Worm (Caenorhabditis elegans) whole organism, L4 larva: ENCODE measurements around the gene ttx-3.

Experiments used
- F26F4.8 ChIP-seq: fragments of 200-800 bp; sonication (Bioruptor generic); conservative IDR thresholded peaks from 2 replicates; pipeline ENCODE4 v1.3.6; 2022; ENCODE audit warnings: missing genetic modification characterization, missing compliant biosample characterization
- T26A8.4 ChIP-seq: fragments of 200-800 bp; sonication (Bioruptor generic); IDR thresholded peaks from 2 replicates; pipeline ENCODE4 v1.3.6; 2022; ENCODE audit warnings: missing genetic modification characterization, missing compliant biosample characterization
- Y105C5A.15 ChIP-seq: fragments of 200-800 bp; sonication (Bioruptor generic); IDR thresholded peaks from 2 replicates; pipeline ENCODE4 v1.3.6; 2022; ENCODE audit warnings: missing genetic modification characterization, missing compliant biosample characterization
- Y75B8A.6 ChIP-seq: fragments of 200-800 bp; sonication (Bioruptor generic); IDR thresholded peaks from 2 replicates; pipeline ENCODE4 v1.3.6; 2022; ENCODE audit warnings: missing genetic modification reagents, missing genetic modification characterization, missing compliant biosample characterization
- ZK546.5 ChIP-seq, 2 experiments: sonication (generic microtip); optimal IDR thresholded peaks; 2 replicates each; lab custom pipeline; 2017; ENCODE audit warnings: missing biosample characterization in 2 of 2, missing genetic modification characterization in 2 of 2
- arid-1 ChIP-seq: fragments of 200-800 bp; sonication (Bioruptor generic); conservative IDR thresholded peaks from 2 replicates; pipeline ENCODE4 v1.3.6; 2022; ENCODE audit warnings: missing genetic modification reagents, missing genetic modification characterization, missing compliant biosample characterization
- ceh-44 ChIP-seq: fragments of 200-800 bp; sonication (Bioruptor generic); IDR thresholded peaks from 2 replicates; pipeline ENCODE4 v1.3.6; 2022; ENCODE audit warnings: missing genetic modification reagents, missing genetic modification characterization, missing compliant biosample characterization
- ces-1 ChIP-seq: fragments of 150-350 bp; sonication (generic microtip); optimal IDR thresholded peaks from 4 replicates; lab custom pipeline; 2014; ENCODE audit warnings: missing biosample characterization, missing genetic modification reagents, missing genetic modification characterization
- cey-2 ChIP-seq: sonication (generic microtip); optimal IDR thresholded peaks from 3 replicates; lab custom pipeline; 2017; ENCODE audit warnings: missing genetic modification characterization, mild to moderate bottlenecking, missing compliant biosample characterization, antibody characterized with exemption, borderline replicate concordance; ENCODE audit not compliant: insufficient read depth
- daf-16 ChIP-seq, 3 experiments: sonication (generic microtip); optimal IDR thresholded peaks; 2 replicates each; lab custom pipeline; 2016 to 2017; ENCODE audit warnings: missing genetic modification characterization in 3 of 3, missing genetic modification reagents in 3 of 3, mild to moderate bottlenecking in 2 of 3, missing compliant biosample characterization in 2 of 3, missing biosample characterization in 1 of 3, moderate library complexity in 1 of 3
- daf-19 ChIP-seq: fragments of 200-800 bp; sonication (Bioruptor generic); conservative IDR thresholded peaks from 2 replicates; pipeline ENCODE4 v1.3.6; 2022; ENCODE audit warnings: missing genetic modification characterization, missing compliant biosample characterization
- dpl-1 ChIP-seq: fragments of 150-350 bp; optimal IDR thresholded peaks from 2 replicates; lab custom pipeline; 2014; ENCODE audit warnings: missing biosample characterization, missing genetic modification reagents, missing genetic modification characterization
- dve-1 ChIP-seq: sonication (generic microtip); optimal IDR thresholded peaks from 2 replicates; lab custom pipeline; 2017; ENCODE audit warnings: antibody characterized with exemption, mild to moderate bottlenecking, missing genetic modification characterization, missing compliant biosample characterization; ENCODE audit not compliant: insufficient read depth
- egl-27 ChIP-seq: sonication (generic microtip); optimal IDR thresholded peaks from 3 replicates; lab custom pipeline; 2017; ENCODE audit warnings: missing biosample characterization, missing genetic modification reagents, missing genetic modification characterization
- egl-43 ChIP-seq: fragments of 200-800 bp; sonication (Bioruptor generic); IDR thresholded peaks from 2 replicates; pipeline ENCODE4 v1.3.6; 2022; ENCODE audit warnings: missing genetic modification reagents, missing genetic modification characterization, missing compliant biosample characterization
- fos-1 ChIP-seq: fragments of 150-350 bp; optimal IDR thresholded peaks from 2 replicates; lab custom pipeline; 2014; ENCODE audit warnings: missing biosample characterization, missing genetic modification characterization
- gei-8 ChIP-seq: fragments of 200-800 bp; sonication (Bioruptor generic); optimal IDR thresholded peaks from 2 replicates; lab custom pipeline; 2018; ENCODE audit warnings: mild to moderate bottlenecking, missing genetic modification characterization, missing compliant biosample characterization
- hlh-11 ChIP-seq: fragments of 200-800 bp; sonication (Bioruptor generic); optimal IDR thresholded peaks from 2 replicates; lab custom pipeline; 2018; ENCODE audit warnings: mild to moderate bottlenecking, missing genetic modification characterization, missing compliant biosample characterization
- hlh-30 ChIP-seq: sonication (generic microtip); optimal IDR thresholded peaks from 2 replicates; lab custom pipeline; 2017; ENCODE audit warnings: antibody characterized with exemption, mild to moderate bottlenecking, missing genetic modification characterization, missing compliant biosample characterization; ENCODE audit not compliant: insufficient read depth
- lin-1 ChIP-seq: fragments of 200-800 bp; sonication (Bioruptor generic); IDR thresholded peaks from 2 replicates; pipeline ENCODE4 v1.3.6; 2022; ENCODE audit warnings: missing genetic modification reagents, missing genetic modification characterization, missing compliant biosample characterization
- lin-13 ChIP-seq: fragments of 150-350 bp; optimal IDR thresholded peaks from 2 replicates; lab custom pipeline; 2014; ENCODE audit warnings: missing biosample characterization, missing genetic modification reagents, missing genetic modification characterization
- madf-5 ChIP-seq, 2 experiments: fragments of 200-800 bp; sonication (Bioruptor generic); IDR thresholded peaks; 2 replicates each; pipeline ENCODE4 v1.3.6; 2022; ENCODE audit warnings: missing compliant biosample characterization in 2 of 2, missing genetic modification characterization in 2 of 2
- mdt-29 ChIP-seq: fragments of 200-800 bp; sonication (Bioruptor generic); IDR thresholded peaks from 2 replicates; pipeline ENCODE4 v1.3.6; 2022; ENCODE audit warnings: missing genetic modification reagents, missing genetic modification characterization, missing compliant biosample characterization
- mxl-3 ChIP-seq: fragments of 200-800 bp; sonication (Bioruptor generic); optimal IDR thresholded peaks from 2 replicates; lab custom pipeline; 2018; ENCODE audit warnings: mild to moderate bottlenecking, missing genetic modification characterization, missing compliant biosample characterization
- nhr-237 ChIP-seq: sonication (generic microtip); optimal IDR thresholded peaks from 2 replicates; lab custom pipeline; 2017; ENCODE audit warnings: missing biosample characterization, missing genetic modification characterization
- nhr-25 ChIP-seq: sonication (generic microtip); optimal IDR thresholded peaks from 2 replicates; lab custom pipeline; 2017; ENCODE audit warnings: missing genetic modification characterization, mild to moderate bottlenecking, missing compliant biosample characterization, antibody characterized with exemption, moderate library complexity, borderline replicate concordance; ENCODE audit not compliant: insufficient read depth
- nhr-28 ChIP-seq: fragments of 150-350 bp; optimal IDR thresholded peaks from 2 replicates; lab custom pipeline; 2014; ENCODE audit warnings: missing biosample characterization, missing genetic modification characterization
- pha-4 ChIP-seq, 2 experiments: fragments of 150-350 bp in 1 of 2; fragments of 200-800 bp in 1 of 2; sonication (Bioruptor generic) in 1 of 2; IDR thresholded peaks in 1 of 2; optimal IDR thresholded peaks in 1 of 2; 2 replicates each; pipeline versions ENCODE4 v1.3.6 to Lab custom; 2014 to 2022; ENCODE audit warnings: missing genetic modification characterization in 2 of 2, missing genetic modification reagents in 2 of 2, missing biosample characterization in 1 of 2, missing compliant biosample characterization in 1 of 2
- pqm-1 ChIP-seq: sonication (generic microtip); optimal IDR thresholded peaks from 2 replicates; lab custom pipeline; 2017; ENCODE audit warnings: missing biosample characterization, missing genetic modification characterization
- rbr-2 ChIP-seq: sonication (generic microtip); optimal IDR thresholded peaks from 2 replicates; lab custom pipeline; 2016; ENCODE audit warnings: missing genotype, missing genetic modification characterization, missing compliant biosample characterization
- skn-1 ChIP-seq: fragments of 150-350 bp; optimal IDR thresholded peaks from 2 replicates; lab custom pipeline; 2014; ENCODE audit warnings: missing biosample characterization, missing genetic modification characterization
- spr-1 ChIP-seq: sonication (generic microtip); optimal IDR thresholded peaks from 2 replicates; lab custom pipeline; 2016; ENCODE audit warnings: mild to moderate bottlenecking, missing genetic modification characterization, missing compliant biosample characterization
- spr-3 ChIP-seq: fragments of 200-800 bp; sonication (Bioruptor generic); optimal IDR thresholded peaks from 2 replicates; lab custom pipeline; 2018; ENCODE audit warnings: mild to moderate bottlenecking, missing genetic modification characterization, missing compliant biosample characterization
- tra-1 ChIP-seq: fragments of 200-800 bp; sonication (Bioruptor generic); IDR thresholded peaks from 2 replicates; pipeline ENCODE4 v1.3.6; 2022; ENCODE audit warnings: missing genetic modification reagents, missing genetic modification characterization, missing compliant biosample characterization
- unc-130 ChIP-seq: sonication (generic microtip); optimal IDR thresholded peaks from 2 replicates; lab custom pipeline; 2016; ENCODE audit warnings: missing genetic modification reagents, missing genetic modification characterization, missing compliant biosample characterization
- zag-1 ChIP-seq: fragments of 150-350 bp; optimal IDR thresholded peaks from 2 replicates; lab custom pipeline; 2014; ENCODE audit warnings: missing biosample characterization, missing genetic modification characterization
- zfp-2 ChIP-seq: sonication (generic microtip); optimal IDR thresholded peaks from 2 replicates; lab custom pipeline; 2016; ENCODE audit warnings: mild to moderate bottlenecking, missing genetic modification characterization, missing compliant biosample characterization
- zfp-3 ChIP-seq: fragments of 200-800 bp; sonication (Bioruptor generic); conservative IDR thresholded peaks from 2 replicates; pipeline ENCODE4 v1.3.6; 2022; ENCODE audit warnings: missing genetic modification reagents, missing genetic modification characterization, missing compliant biosample characterization

Gene ttx-3

DNA sequence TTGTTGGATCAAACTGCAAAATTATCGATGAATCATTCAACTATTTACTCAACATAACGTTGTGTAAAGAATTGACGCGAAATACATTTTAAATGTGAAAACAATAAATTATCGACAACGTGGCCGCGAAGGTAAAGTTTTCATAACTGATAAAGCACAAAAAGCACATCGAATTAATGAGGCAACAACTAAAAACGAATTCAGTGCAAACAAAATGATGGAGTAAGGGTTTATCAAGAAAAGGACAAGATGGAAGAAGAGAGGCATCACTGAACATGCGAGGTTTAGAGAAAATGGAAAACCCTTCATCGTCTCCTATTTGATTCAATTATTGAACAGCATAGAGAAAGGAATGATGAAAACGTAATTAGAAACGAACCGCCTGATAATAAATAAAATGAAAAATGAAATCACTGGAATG, 45.4 kb downstream of the ttx-3 start, which contains the start of gene D1053.4 (continued):
- TF ChIP-seq pha-4 (GFP tag; IDR thresholded peaks at IDR 0.05; lab: Robert Waterston, UW) (no peak), pha-4 (tag; optimal IDR thresholded peaks at IDR 0.05; lab: Kevin White, UChicago) (no peak), skn-1 (no peak), zag-1 (tag; lab: Kevin White, UChicago) (no peak), T26A8.4 (no peak), egl-43 (GFP tag; lab: Robert Waterston, UW) (no peak), mdt-29 (GFP tag; lab: Robert Waterston, UW) (no peak), spr-3 (GFP tag; lab: Kevin White, UChicago) (no peak), pqm-1 (tag; lab: Kevin White, UChicago) (peak; percentile 69), spr-1 (tag; lab: Kevin White, UChicago) (no peak), daf-16 (GFP tag; optimal IDR thresholded peaks at IDR 0.05; lab: Kevin White, UChicago) (no peak), daf-16 (tag; optimal IDR thresholded peaks at IDR 0.05; lab: Kevin White, UChicago) (peak; percentile 98), Y105C5A.15 (GFP tag; lab: Robert Waterston, UW) (no peak), daf-19 (no peak), ces-1 (GFP tag; lab: Kevin White, UChicago) (peak; percentile 69), mxl-3 (peak; percentile 12), arid-1 (GFP tag; lab: Robert Waterston, UW) (no peak), hlh-11 (tag; lab: Kevin White, UChicago) (peak; percentile 61), rbr-2 (no peak), dpl-1 (GFP tag; lab: Kevin White, UChicago) (no peak), dve-1 (tag; lab: Kevin White, UChicago) (peak; percentile 54), ZK546.5 (tag; optimal IDR thresholded peaks at IDR 0.05; lab: Kevin White, UChicago) (no peak), hlh-30 (tag; lab: Kevin White, UChicago) (no peak), lin-1 (no peak), zfp-2 (tag; lab: Kevin White, UChicago) (no peak), nhr-237 (tag; lab: Kevin White, UChicago) (no peak), lin-13 (GFP tag; lab: Kevin White, UChicago) (no peak), gei-8 (GFP tag; lab: Kevin White, UChicago) (no peak), nhr-25 (no peak), ceh-44 (GFP tag; lab: Robert Waterston, UW) (no peak)

ce11 chrX:11720058-11720457, 49.1 kb downstream of the ttx-3 start:
- TF ChIP-seq mxl-3 (peak; percentile 65), tra-1 (GFP tag; lab: Robert Waterston, UW) (0 out of 2 replicates have a peak, but pooled peaks have one; percentile 27), zfp-3 (GFP tag; lab: Robert Waterston, UW) (no peak), cey-2 (peak; percentile 39), nhr-28 (tag; lab: Kevin White, UChicago) (peak; percentile 11), hlh-11 (tag; lab: Kevin White, UChicago) (peak; percentile 38), Y75B8A.6 (no peak), nhr-25 (peak; percentile 55), dve-1 (tag; lab: Kevin White, UChicago) (peak; percentile 6), egl-43 (GFP tag; lab: Robert Waterston, UW) (no peak), mdt-29 (GFP tag; lab: Robert Waterston, UW) (no peak), madf-5 (GFP tag; IDR thresholded peaks at IDR 0.05; lab: Robert Waterston, UW) (no peak), egl-27 (tag; lab: Kevin White, UChicago) (no peak), F26F4.8 (no peak), daf-16 (GFP tag; optimal IDR thresholded peaks at IDR 0.05; lab: Kevin White, UChicago) (no peak), daf-16 (tag; optimal IDR thresholded peaks at IDR 0.05; lab: Kevin White, UChicago) (peak; percentile 23), fos-1 (tag; lab: Kevin White, UChicago) (no peak), unc-130 (GFP tag; lab: Kevin White, UChicago) (no peak)
